Fruit fly (Drosophila melanogaster) whole organism, prepupa: ENCODE measurements around the gene D2hgdh.

Experiments
- Blimp-1 ChIP-seq: fragments of 200-800 bp; sonication (Bioruptor generic); optimal IDR thresholded peaks from 3 replicates; lab custom pipeline; 2017; ENCODE audit warnings: missing biosample characterization, missing genetic modification characterization, mild to moderate bottlenecking, moderate library complexity, missing genetic modification reagents
- CG16779 ChIP-seq: fragments of 200-800 bp; sonication (Bioruptor generic); optimal IDR thresholded peaks from 3 replicates; lab custom pipeline; 2017; ENCODE audit warnings: missing biosample characterization, mild to moderate bottlenecking, missing genetic modification characterization
- Ets96B ChIP-seq: fragments of 200-800 bp; optimal IDR thresholded peaks from 2 replicates; lab custom pipeline; 2019; ENCODE audit warnings: missing biosample characterization, mild to moderate bottlenecking, missing genetic modification characterization, moderate library complexity
- Hr38 ChIP-seq: sonication (Bioruptor generic); optimal IDR thresholded peaks from 2 replicates; lab custom pipeline; 2016; ENCODE audit warnings: missing biosample characterization, missing genetic modification characterization
- Hr39 ChIP-seq: fragments of 200-800 bp; sonication (Bioruptor generic); optimal IDR thresholded peaks from 2 replicates; lab custom pipeline; 2016; ENCODE audit warnings: missing biosample characterization, missing genetic modification characterization
- Lpt ChIP-seq: fragments of 200-800 bp; sonication (Bioruptor generic); optimal IDR thresholded peaks from 3 replicates; lab custom pipeline; 2016; ENCODE audit warnings: missing biosample characterization, missing genetic modification characterization
- OdsH ChIP-seq: fragments of 200-800 bp; sonication (Bioruptor generic); optimal IDR thresholded peaks from 3 replicates; lab custom pipeline; 2016; ENCODE audit warnings: missing biosample characterization, missing genetic modification characterization
- salr ChIP-seq, 2 experiments: fragments of 200-800 bp; sonication (Bioruptor generic); optimal IDR thresholded peaks; 3 replicates each; lab custom pipeline; 2016 to 2018; ENCODE audit warnings: missing biosample characterization in 2 of 2, missing genetic modification characterization in 2 of 2, mild to moderate bottlenecking in 1 of 2
- topi ChIP-seq: fragments of 200-800 bp; sonication (Bioruptor generic); optimal IDR thresholded peaks from 3 replicates; lab custom pipeline; 2016; ENCODE audit warnings: missing biosample characterization, missing genetic modification characterization

- TF ChIP-seq Lpt (GFP tag; lab: Kevin White, UChicago) (no peak), CG16779 (tag; lab: Kevin White, UChicago) (no peak), topi (GFP tag; lab: Kevin White, UChicago) (no peak), Blimp-1 (GFP tag; lab: Kevin White, UChicago) (no peak), salr (GFP tag; optimal IDR thresholded peaks at IDR 0.05; lab: Kevin White, UChicago) (no peak), Hr38 (GFP tag; lab: Kevin White, UChicago) (no peak), OdsH (no peak), Ets96B (tag; lab: Kevin White, UChicago) (no peak), Hr39 (no peak)
Measured at dm6 chrX:2147475-2147874, 6.2 kb downstream of the D2hgdh start.
